Worm (Caenorhabditis elegans) whole organism, L4 larva: ENCODE data around the gene B0336.12.
A peak's percentile ranks its signal among the peaks of the same experiment; 100 is the strongest.

Experiments used
- F44E2.7 ChIP-seq: fragments of 200-800 bp; sonication (Bioruptor generic); IDR thresholded peaks from 2 replicates; pipeline ENCODE4 v2.1.2; 2022; ENCODE audit warnings: missing genetic modification characterization, missing compliant biosample characterization
- R02D3.7 ChIP-seq: fragments of 150-350 bp; sonication (generic microtip); optimal IDR thresholded peaks from 3 replicates; lab custom pipeline; 2014; ENCODE audit warnings: missing biosample characterization, missing genetic modification characterization
- T26A8.4 ChIP-seq: fragments of 200-800 bp; sonication (Bioruptor generic); IDR thresholded peaks from 2 replicates; pipeline ENCODE4 v1.3.6; 2022; ENCODE audit warnings: missing genetic modification characterization, missing compliant biosample characterization
- Y5F2A.4 ChIP-seq: fragments of 200-800 bp; sonication (Bioruptor generic); optimal IDR thresholded peaks from 2 replicates; lab custom pipeline; 2018; ENCODE audit warnings: mild to moderate bottlenecking, missing genetic modification characterization, missing compliant biosample characterization
- Y75B8A.6 ChIP-seq: fragments of 200-800 bp; sonication (Bioruptor generic); IDR thresholded peaks from 2 replicates; pipeline ENCODE4 v1.3.6; 2022; ENCODE audit warnings: missing genetic modification reagents, missing genetic modification characterization, missing compliant biosample characterization
- ZK337.2 ChIP-seq: fragments of 200-800 bp; sonication (Bioruptor generic); IDR thresholded peaks from 2 replicates; pipeline ENCODE4 v1.3.6; 2022; ENCODE audit warnings: missing genetic modification reagents, missing genetic modification characterization, missing compliant biosample characterization
- ZK546.5 ChIP-seq, 2 experiments: sonication (generic microtip); optimal IDR thresholded peaks; 2 replicates each; lab custom pipeline; 2017; ENCODE audit warnings: missing biosample characterization in 2 of 2, missing genetic modification characterization in 2 of 2
- aha-1 ChIP-seq: fragments of 150-350 bp; peaks from one replicate; lab custom pipeline; 2014; ENCODE audit warnings: missing biosample characterization, missing genetic modification characterization
- aly-2 ChIP-seq: sonication (generic microtip); optimal IDR thresholded peaks from 2 replicates; lab custom pipeline; 2018; ENCODE audit warnings: missing biosample characterization, missing genetic modification characterization
- attf-4 ChIP-seq: sonication (generic microtip); optimal IDR thresholded peaks from 3 replicates; lab custom pipeline; 2017; ENCODE audit warnings: missing biosample characterization, missing genetic modification characterization
- ceh-28 ChIP-seq: fragments of 150-350 bp; optimal IDR thresholded peaks from 2 replicates; lab custom pipeline; 2014; ENCODE audit warnings: missing biosample characterization, missing genetic modification reagents, missing genetic modification characterization
- ceh-32 ChIP-seq: sonication (generic microtip); optimal IDR thresholded peaks from 2 replicates; lab custom pipeline; 2016; ENCODE audit warnings: mild to moderate bottlenecking, missing genetic modification characterization, missing compliant biosample characterization; ENCODE audit not compliant: poor library complexity
- ces-1 ChIP-seq: fragments of 150-350 bp; sonication (generic microtip); optimal IDR thresholded peaks from 4 replicates; lab custom pipeline; 2014; ENCODE audit warnings: missing biosample characterization, missing genetic modification reagents, missing genetic modification characterization
- daf-12 ChIP-seq: fragments of 150-350 bp; optimal IDR thresholded peaks from 2 replicates; lab custom pipeline; 2014; ENCODE audit warnings: missing biosample characterization, missing genetic modification reagents, missing genetic modification characterization
- daf-16 ChIP-seq, 3 experiments: sonication (generic microtip); optimal IDR thresholded peaks; 2 replicates each; lab custom pipeline; 2016 to 2017; ENCODE audit warnings: missing genetic modification characterization in 3 of 3, missing genetic modification reagents in 3 of 3, mild to moderate bottlenecking in 2 of 3, missing compliant biosample characterization in 2 of 3, missing biosample characterization in 1 of 3, moderate library complexity in 1 of 3
- daf-19 ChIP-seq: fragments of 200-800 bp; sonication (Bioruptor generic); conservative IDR thresholded peaks from 2 replicates; pipeline ENCODE4 v1.3.6; 2022; ENCODE audit warnings: missing genetic modification characterization, missing compliant biosample characterization
- dmd-8 ChIP-seq: fragments of 200-800 bp; sonication (Bioruptor generic); IDR thresholded peaks from 2 replicates; pipeline ENCODE4 v1.3.6; 2022; ENCODE audit warnings: missing genetic modification characterization, missing compliant biosample characterization
- dmd-9 ChIP-seq: fragments of 200-800 bp; sonication (Bioruptor generic); IDR thresholded peaks from 2 replicates; pipeline ENCODE4 v1.3.6; 2022; ENCODE audit warnings: missing genetic modification reagents, missing genetic modification characterization, missing compliant biosample characterization
- duxl-1 ChIP-seq: sonication (generic microtip); optimal IDR thresholded peaks from 2 replicates; lab custom pipeline; 2016; ENCODE audit warnings: mild to moderate bottlenecking, missing genetic modification characterization, moderate library complexity, missing compliant biosample characterization; ENCODE audit not compliant: poor library complexity
- egl-27 ChIP-seq: sonication (generic microtip); optimal IDR thresholded peaks from 3 replicates; lab custom pipeline; 2017; ENCODE audit warnings: missing biosample characterization, missing genetic modification reagents, missing genetic modification characterization
- egl-43 ChIP-seq: fragments of 200-800 bp; sonication (Bioruptor generic); IDR thresholded peaks from 2 replicates; pipeline ENCODE4 v1.3.6; 2022; ENCODE audit warnings: missing genetic modification reagents, missing genetic modification characterization, missing compliant biosample characterization
- fkh-10 ChIP-seq: fragments of 150-350 bp; optimal IDR thresholded peaks from 2 replicates; lab custom pipeline; 2014; ENCODE audit warnings: missing biosample characterization, missing genetic modification reagents, missing genetic modification characterization
- fos-1 ChIP-seq: fragments of 150-350 bp; optimal IDR thresholded peaks from 2 replicates; lab custom pipeline; 2014; ENCODE audit warnings: missing biosample characterization, missing genetic modification characterization
- hlh-30 ChIP-seq: sonication (generic microtip); optimal IDR thresholded peaks from 2 replicates; lab custom pipeline; 2017; ENCODE audit warnings: antibody characterized with exemption, mild to moderate bottlenecking, missing genetic modification characterization, missing compliant biosample characterization; ENCODE audit not compliant: insufficient read depth
- jun-1 ChIP-seq: fragments of 150-350 bp; optimal IDR thresholded peaks from 2 replicates; lab custom pipeline; 2014; ENCODE audit warnings: missing biosample characterization, missing genetic modification reagents, missing genetic modification characterization
- lim-7 ChIP-seq: fragments of 200-800 bp; sonication (Bioruptor generic); IDR thresholded peaks from 2 replicates; pipeline ENCODE4 v1.3.6; 2022; ENCODE audit warnings: missing genetic modification characterization, missing compliant biosample characterization
- lin-1 ChIP-seq: fragments of 200-800 bp; sonication (Bioruptor generic); IDR thresholded peaks from 2 replicates; pipeline ENCODE4 v1.3.6; 2022; ENCODE audit warnings: missing genetic modification reagents, missing genetic modification characterization, missing compliant biosample characterization
- lin-15B ChIP-seq: fragments of 150-350 bp; sonication (generic microtip); optimal IDR thresholded peaks from 3 replicates; lab custom pipeline; 2014; ENCODE audit warnings: missing biosample characterization, missing genetic modification characterization
- lin-29 ChIP-seq: fragments of 200-800 bp; sonication (Bioruptor generic); IDR thresholded peaks from 2 replicates; pipeline ENCODE4 v1.3.6; 2022; ENCODE audit warnings: missing genetic modification reagents, missing genetic modification characterization, missing compliant biosample characterization
- lin-39 ChIP-seq: fragments of 150-350 bp; optimal IDR thresholded peaks from 2 replicates; lab custom pipeline; 2014; ENCODE audit warnings: missing biosample characterization, missing genetic modification reagents, missing genetic modification characterization
- lir-3 ChIP-seq: sonication (generic microtip); optimal IDR thresholded peaks from 2 replicates; lab custom pipeline; 2016; ENCODE audit warnings: mild to moderate bottlenecking, missing genetic modification characterization, missing compliant biosample characterization
- lsy-2 ChIP-seq, 2 experiments: fragments of 150-350 bp in 1 of 2; sonication (generic microtip) in 1 of 2; optimal IDR thresholded peaks; 2 replicates each; lab custom pipeline; 2014 to 2017; ENCODE audit warnings: missing biosample characterization in 2 of 2, missing genetic modification characterization in 2 of 2
- madf-5 ChIP-seq, 2 experiments: fragments of 200-800 bp; sonication (Bioruptor generic); IDR thresholded peaks; 2 replicates each; pipeline ENCODE4 v1.3.6; 2022; ENCODE audit warnings: missing compliant biosample characterization in 2 of 2, missing genetic modification characterization in 2 of 2
- madf-9 ChIP-seq: fragments of 200-800 bp; sonication (Bioruptor generic); conservative IDR thresholded peaks from 2 replicates; pipeline ENCODE4 v1.3.6; 2022; ENCODE audit warnings: missing genetic modification reagents, missing genetic modification characterization, missing compliant biosample characterization
- nhr-10 ChIP-seq: fragments of 150-350 bp; optimal IDR thresholded peaks from 2 replicates; lab custom pipeline; 2014; ENCODE audit warnings: missing biosample characterization, missing genetic modification characterization
- nhr-11 ChIP-seq: fragments of 150-350 bp; optimal IDR thresholded peaks from 2 replicates; lab custom pipeline; 2014; ENCODE audit warnings: missing biosample characterization, missing genetic modification characterization
- nhr-48 ChIP-seq: sonication (generic microtip); optimal IDR thresholded peaks from 2 replicates; lab custom pipeline; 2016; ENCODE audit warnings: mild to moderate bottlenecking, missing genetic modification characterization, missing compliant biosample characterization
- nhr-6 ChIP-seq: fragments of 150-350 bp; optimal IDR thresholded peaks from 2 replicates; lab custom pipeline; 2014; ENCODE audit warnings: missing biosample characterization, missing genetic modification characterization
- nhr-76 ChIP-seq: fragments of 150-350 bp; optimal IDR thresholded peaks from 2 replicates; lab custom pipeline; 2014; ENCODE audit warnings: missing biosample characterization, missing genetic modification characterization
- nhr-77 ChIP-seq: fragments of 150-350 bp; optimal IDR thresholded peaks from 2 replicates; lab custom pipeline; 2014; ENCODE audit warnings: missing biosample characterization, missing genetic modification characterization
- saeg-2 ChIP-seq: fragments of 200-800 bp; sonication (Bioruptor generic); IDR thresholded peaks from 2 replicates; pipeline ENCODE4 v1.3.6; 2022; ENCODE audit warnings: missing genetic modification reagents, missing genetic modification characterization, missing compliant biosample characterization
- sdz-12 ChIP-seq: fragments of 200-800 bp; sonication (Bioruptor generic); optimal IDR thresholded peaks from 2 replicates; lab custom pipeline; 2018; ENCODE audit warnings: mild to moderate bottlenecking, missing genetic modification characterization, missing compliant biosample characterization
- set-16 ChIP-seq: fragments of 200-800 bp; sonication (Bioruptor generic); IDR thresholded peaks from 2 replicates; pipeline ENCODE4 v1.3.6; 2022; ENCODE audit warnings: missing genetic modification reagents, missing genetic modification characterization, missing compliant biosample characterization
- skn-1 ChIP-seq: fragments of 150-350 bp; optimal IDR thresholded peaks from 2 replicates; lab custom pipeline; 2014; ENCODE audit warnings: missing biosample characterization, missing genetic modification characterization
- snpc-4 ChIP-seq: fragments of 150-350 bp; optimal IDR thresholded peaks from 2 replicates; lab custom pipeline; 2014; ENCODE audit warnings: missing biosample characterization, missing genetic modification characterization
- unc-62 ChIP-seq, 3 experiments: fragments of 150-350 bp in 1 of 3; sonication (generic microtip); optimal IDR thresholded peaks in 2 of 3; peaks in 1 of 3; 1 replicate in 1 of 3; 2 replicates in 2 of 3; lab custom pipeline; 2014 to 2017; ENCODE audit warnings: missing biosample characterization in 3 of 3, missing genetic modification characterization in 3 of 3, missing genetic modification reagents in 3 of 3, missing genotype in 1 of 3
- vab-7 ChIP-seq: fragments of 200-800 bp; sonication (Bioruptor generic); IDR thresholded peaks from 2 replicates; pipeline ENCODE4 v1.3.6; 2022; ENCODE audit warnings: missing genetic modification reagents, missing genetic modification characterization, missing compliant biosample characterization
- zag-1 ChIP-seq: fragments of 150-350 bp; optimal IDR thresholded peaks from 2 replicates; lab custom pipeline; 2014; ENCODE audit warnings: missing biosample characterization, missing genetic modification characterization
- zip-11 ChIP-seq: fragments of 200-800 bp; sonication (Bioruptor generic); IDR thresholded peaks from 2 replicates; pipeline ENCODE4 v1.3.6; 2022; ENCODE audit warnings: missing genetic modification characterization, missing compliant biosample characterization
- ztf-11 ChIP-seq: fragments of 150-350 bp; optimal IDR thresholded peaks from 2 replicates; lab custom pipeline; 2014; ENCODE audit warnings: missing biosample characterization, missing genetic modification characterization
- ztf-7 ChIP-seq: fragments of 150-350 bp; optimal IDR thresholded peaks from 2 replicates; lab custom pipeline; 2014; ENCODE audit warnings: missing biosample characterization, missing genetic modification characterization

Gene B0336.12

DNA sequence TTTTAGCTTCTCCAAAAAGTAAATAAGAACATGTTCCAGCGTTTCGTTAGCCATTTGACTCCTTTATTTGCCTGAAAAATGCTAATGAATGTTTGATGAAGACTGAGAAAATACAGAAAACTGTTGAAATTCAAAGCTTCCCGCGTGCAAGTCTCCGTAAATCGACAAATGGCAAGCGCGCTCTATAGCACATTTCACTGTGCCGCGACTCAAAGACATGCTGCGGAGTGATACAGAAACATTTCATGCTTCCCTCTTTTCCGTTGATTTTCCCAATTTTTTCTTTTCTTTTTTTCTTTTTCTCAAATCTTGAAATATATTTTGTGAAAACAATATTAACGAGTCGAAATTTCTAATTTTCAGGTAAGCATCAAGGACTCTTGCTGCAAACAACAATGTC, 31.0 kb downstream of the B0336.12 start, which contains the start of the genes ska-3 and rps-12 (continued):
- TF ChIP-seq duxl-1 (tag; lab: Kevin White, UChicago) (peak; percentile 96), egl-27 (no peak), nhr-6 (tag; lab: Kevin White, UChicago) (peak; percentile 99), jun-1 (peak; percentile 94), nhr-76 (tag; lab: Kevin White, UChicago) (peak; percentile 75), snpc-4 (peak; percentile 58), dmd-8 (no peak), lim-7 (0 out of 2 replicates have a peak, but pooled peaks have one; percentile 4), madf-5 (GFP tag; IDR thresholded peaks at IDR 0.05; lab: Robert Waterston, UW) (peak in 1 of 2 experiments; percentile 42; a peak in 1 of 4 replicates), zip-11 (GFP tag; lab: Robert Waterston, UW) (no peak), F44E2.7 (GFP tag; lab: Robert Waterston, UW) (no peak), egl-43 (peak; percentile 89), lin-1 (GFP tag; lab: Robert Waterston, UW) (peak; percentile 78), ceh-28 (peak; percentile 27), daf-16 (GFP tag; optimal IDR thresholded peaks at IDR 0.05; lab: Kevin White, UChicago) (peak in 1 of 2 experiments; percentile 80), daf-16 (tag; optimal IDR thresholded peaks at IDR 0.05; lab: Kevin White, UChicago) (peak; percentile 91), aly-2 (tag; lab: Kevin White, UChicago) (no peak), lsy-2 (tag; optimal IDR thresholded peaks at IDR 0.05; lab: Kevin White, UChicago) (peak; percentile 92 to 98), nhr-77 (tag; lab: Kevin White, UChicago) (peak; percentile 99), zag-1 (tag; lab: Kevin White, UChicago) (peak; percentile 86), daf-19 (GFP tag; lab: Robert Waterston, UW) (peak; percentile 79; the same call in 1 of the 2 replicates), Y75B8A.6 (GFP tag; lab: Robert Waterston, UW) (peak; percentile 88), lin-39 (tag; lab: Kevin White, UChicago) (no peak), ZK337.2 (peak; percentile 75; the same call in 1 of the 2 replicates), ces-1 (GFP tag; lab: Kevin White, UChicago) (peak; percentile 80), lir-3 (tag; lab: Kevin White, UChicago) (peak; percentile 29), nhr-10 (tag; lab: Kevin White, UChicago) (peak; percentile 65), aha-1 (tag; lab: Kevin White, UChicago) (peak; percentile 100), lin-15B (tag; lab: Kevin White, UChicago) (peak; percentile 97), ztf-7 (tag; lab: Kevin White, UChicago) (peak; percentile 93), nhr-11 (tag; lab: Kevin White, UChicago) (peak; percentile 100), R02D3.7 (tag; lab: Kevin White, UChicago) (peak; percentile 98), attf-4 (tag; lab: Kevin White, UChicago) (peak; percentile 4), sdz-12 (peak; percentile 11), dmd-9 (GFP tag; lab: Robert Waterston, UW) (peak; percentile 96), fkh-10 (GFP tag; lab: Kevin White, UChicago) (peak; percentile 99), Y5F2A.4 (peak; percentile 48), lin-29 (GFP tag; lab: Robert Waterston, UW) (peak; percentile 89), hlh-30 (peak; percentile 98), vab-7 (GFP tag; lab: Robert Waterston, UW) (peak; percentile 88), unc-62 (GFP tag; optimal IDR thresholded peaks at IDR 0.05 in 1 of 2; lab: Kevin White, UChicago) (peak in 1 of 2 experiments; percentile 100), unc-62 (tag; optimal IDR thresholded peaks at IDR 0.05; lab: Kevin White, UChicago) (no peak), skn-1 (tag; lab: Kevin White, UChicago) (no peak), fos-1 (tag; lab: Kevin White, UChicago) (peak; percentile 55), saeg-2 (GFP tag; lab: Robert Waterston, UW) (peak; percentile 85), ztf-11 (tag; lab: Kevin White, UChicago) (peak; percentile 44), daf-12 (tag; lab: Kevin White, UChicago) (no peak), madf-9 (GFP tag; lab: Robert Waterston, UW) (peak; percentile 93), nhr-48 (tag; lab: Kevin White, UChicago) (peak; percentile 84), set-16 (GFP tag; lab: Robert Waterston, UW) (peak; percentile 23; the same call in 1 of the 2 replicates), ceh-32 (peak; percentile 73), ZK546.5 (tag; optimal IDR thresholded peaks at IDR 0.05; lab: Kevin White, UChicago) (peak in 1 of 2 experiments; percentile 87), T26A8.4 (GFP tag; lab: Robert Waterston, UW) (peak; percentile 97)
